Worm (Caenorhabditis elegans) whole organism, young adult: ENCODE data around the gene perm-1.

ENCODE experiments used
- B0261.1 ChIP-seq: sonication (generic microtip); optimal IDR thresholded peaks from 2 replicates; lab custom pipeline; 2016; ENCODE audit warnings: mild to moderate bottlenecking, missing genetic modification characterization, moderate library complexity, missing compliant biosample characterization
- C17E4.6 ChIP-seq: fragments of 200-800 bp; sonication (Bioruptor generic); IDR thresholded peaks from 2 replicates; pipeline ENCODE4 v1.3.6; 2022; ENCODE audit warnings: missing genetic modification reagents, missing genetic modification characterization, missing compliant biosample characterization
- D2030.7 ChIP-seq: fragments of 200-800 bp; sonication (Bioruptor generic); IDR thresholded peaks from 2 replicates; pipeline ENCODE4 v1.3.6; 2022; ENCODE audit warnings: missing genetic modification reagents, missing genetic modification characterization, missing compliant biosample characterization
- F10E7.11 ChIP-seq: sonication (generic microtip); optimal IDR thresholded peaks from 2 replicates; lab custom pipeline; 2017; ENCODE audit warnings: mild to moderate bottlenecking, missing genetic modification characterization, moderate library complexity, missing compliant biosample characterization
- F23B12.7 ChIP-seq: sonication (generic microtip); optimal IDR thresholded peaks from 2 replicates; lab custom pipeline; 2017; ENCODE audit warnings: missing genetic modification characterization, mild to moderate bottlenecking, missing compliant biosample characterization, antibody characterized with exemption, moderate library complexity; ENCODE audit not compliant: insufficient read depth
- F57A8.1 ChIP-seq: fragments of 200-800 bp; sonication (Bioruptor generic); optimal IDR thresholded peaks from 2 replicates; lab custom pipeline; 2018; ENCODE audit warnings: mild to moderate bottlenecking, missing genetic modification characterization, moderate library complexity, missing compliant biosample characterization
- T26A5.8 ChIP-seq: sonication (generic microtip); optimal IDR thresholded peaks from 2 replicates; lab custom pipeline; 2016; ENCODE audit warnings: missing genetic modification characterization, missing compliant biosample characterization
- Y53G8AR.9 ChIP-seq: fragments of 200-800 bp; sonication (Bioruptor generic); conservative IDR thresholded peaks from 2 replicates; pipeline ENCODE4 v1.3.6; 2022; ENCODE audit warnings: missing genetic modification reagents, missing genetic modification characterization, missing compliant biosample characterization
- Y67H2A.10 ChIP-seq: fragments of 200-800 bp; sonication (Bioruptor generic); conservative IDR thresholded peaks from 2 replicates; pipeline ENCODE4 v1.3.6; 2022; ENCODE audit warnings: missing genetic modification reagents, missing genetic modification characterization, missing compliant biosample characterization
- Y79H2A.3 ChIP-seq: fragments of 200-800 bp; sonication (Bioruptor generic); conservative IDR thresholded peaks from 2 replicates; pipeline ENCODE4 v1.3.6; 2022; ENCODE audit warnings: missing genetic modification reagents, missing genetic modification characterization, missing compliant biosample characterization
- Y95B8A.8 ChIP-seq: fragments of 200-800 bp; sonication (Bioruptor generic); IDR thresholded peaks from 2 replicates; pipeline ENCODE4 v1.3.6; 2022; ENCODE audit warnings: missing genetic modification reagents, missing genetic modification characterization, missing compliant biosample characterization
- aptf-2 ChIP-seq: fragments of 200-800 bp; sonication (Bioruptor generic); conservative IDR thresholded peaks from 2 replicates; pipeline ENCODE4 v1.3.6; 2022; ENCODE audit warnings: missing genetic modification reagents, missing genetic modification characterization, missing compliant biosample characterization
- attf-5 ChIP-seq: fragments of 200-800 bp; sonication (Bioruptor generic); optimal IDR thresholded peaks from 2 replicates; lab custom pipeline; 2018; ENCODE audit warnings: mild to moderate bottlenecking, missing genetic modification characterization, missing compliant biosample characterization
- bed-1 ChIP-seq: fragments of 200-800 bp; sonication (Bioruptor generic); IDR thresholded peaks from 2 replicates; pipeline ENCODE4 v1.3.6; 2022; ENCODE audit warnings: missing genetic modification reagents, missing genetic modification characterization, missing compliant biosample characterization
- ccch-3 ChIP-seq: fragments of 200-800 bp; sonication (Bioruptor generic); optimal IDR thresholded peaks from 2 replicates; lab custom pipeline; 2018; ENCODE audit warnings: mild to moderate bottlenecking, missing genetic modification characterization, missing compliant biosample characterization
- cebp-1 ChIP-seq, 2 experiments: fragments of 200-800 bp in 1 of 2; sonication (Bioruptor generic) in 1 of 2; sonication (generic microtip) in 1 of 2; IDR thresholded peaks in 1 of 2; optimal IDR thresholded peaks in 1 of 2; 2 replicates each; pipeline versions ENCODE4 v1.3.6 to Lab custom; 2017 to 2022; ENCODE audit warnings: missing compliant biosample characterization in 2 of 2, missing genetic modification characterization in 2 of 2, mild to moderate bottlenecking in 1 of 2, missing genetic modification reagents in 1 of 2, moderate library complexity in 1 of 2
- ceh-40 ChIP-seq: fragments of 200-800 bp; sonication (Bioruptor generic); IDR thresholded peaks from 2 replicates; pipeline ENCODE4 v1.3.6; 2022; ENCODE audit warnings: missing genetic modification characterization, missing compliant biosample characterization
- fkh-3 ChIP-seq: sonication (generic microtip); optimal IDR thresholded peaks from 2 replicates; lab custom pipeline; 2016; ENCODE audit warnings: mild to moderate bottlenecking, missing genetic modification characterization, missing compliant biosample characterization
- hmg-1.2 ChIP-seq: fragments of 200-800 bp; sonication (Bioruptor generic); IDR thresholded peaks from 2 replicates; pipeline ENCODE4 v1.3.6; 2022; ENCODE audit warnings: missing genetic modification reagents, missing genetic modification characterization, missing compliant biosample characterization
- let-526 ChIP-seq: fragments of 200-800 bp; sonication (Bioruptor generic); IDR thresholded peaks from 2 replicates; pipeline ENCODE4 v1.3.6; 2022; ENCODE audit warnings: missing genetic modification reagents, missing genetic modification characterization, missing compliant biosample characterization
- lin-54 ChIP-seq: fragments of 200-800 bp; sonication (Bioruptor generic); optimal IDR thresholded peaks from 2 replicates; lab custom pipeline; 2018; ENCODE audit warnings: mild to moderate bottlenecking, missing genetic modification characterization, missing compliant biosample characterization
- lsy-27 ChIP-seq: sonication (generic microtip); optimal IDR thresholded peaks from 2 replicates; lab custom pipeline; 2017; ENCODE audit warnings: missing genetic modification characterization, mild to moderate bottlenecking, missing compliant biosample characterization, antibody characterized with exemption, missing genotype, borderline replicate concordance; ENCODE audit not compliant: insufficient read depth
- madf-3 ChIP-seq: fragments of 200-800 bp; sonication (Bioruptor generic); IDR thresholded peaks from 2 replicates; pipeline ENCODE4 v1.3.6; 2022; ENCODE audit warnings: missing genetic modification reagents, missing genetic modification characterization, missing compliant biosample characterization
- madf-6 ChIP-seq: fragments of 200-800 bp; sonication (Bioruptor generic); IDR thresholded peaks from 2 replicates; pipeline ENCODE4 v1.3.6; 2022; ENCODE audit warnings: missing genetic modification reagents, missing genetic modification characterization, missing compliant biosample characterization
- nhr-120 ChIP-seq: fragments of 200-800 bp; sonication (Bioruptor generic); IDR thresholded peaks from 2 replicates; pipeline ENCODE4 v1.3.6; 2022; ENCODE audit warnings: missing genetic modification characterization, missing compliant biosample characterization
- nhr-179 ChIP-seq: sonication (generic microtip); optimal IDR thresholded peaks from 2 replicates; lab custom pipeline; 2016; ENCODE audit warnings: mild to moderate bottlenecking, missing genetic modification characterization, missing compliant biosample characterization
- nhr-80 ChIP-seq: sonication (generic microtip); optimal IDR thresholded peaks from 2 replicates; lab custom pipeline; 2016; ENCODE audit warnings: missing genetic modification characterization, missing compliant biosample characterization
- nhr-90 ChIP-seq: sonication (generic microtip); optimal IDR thresholded peaks from 2 replicates; lab custom pipeline; 2016; ENCODE audit warnings: missing genotype, mild to moderate bottlenecking, missing genetic modification characterization, missing compliant biosample characterization
- pbrm-1 ChIP-seq: fragments of 200-800 bp; sonication (Bioruptor generic); IDR thresholded peaks from 2 replicates; pipeline ENCODE4 v1.3.6; 2022; ENCODE audit warnings: missing genetic modification reagents, missing genetic modification characterization, missing compliant biosample characterization
- rec-8 ChIP-seq, 2 experiments: sonication (generic microtip); optimal IDR thresholded peaks; 2 replicates each; lab custom pipeline; 2016; ENCODE audit warnings: mild to moderate bottlenecking in 2 of 2, missing genetic modification characterization in 2 of 2, missing genetic modification reagents in 2 of 2, missing genotype in 2 of 2, missing biosample characterization in 1 of 2, missing compliant biosample characterization in 1 of 2, moderate library complexity in 1 of 2
- sdz-38 ChIP-seq: sonication (generic microtip); optimal IDR thresholded peaks from 2 replicates; lab custom pipeline; 2016; ENCODE audit warnings: missing genotype, missing genetic modification characterization, missing compliant biosample characterization
- sea-2 ChIP-seq: fragments of 200-800 bp; sonication (Bioruptor generic); IDR thresholded peaks from 2 replicates; pipeline ENCODE4 v1.3.6; 2022; ENCODE audit warnings: missing genetic modification characterization, missing compliant biosample characterization
- snpc-1.1 ChIP-seq: sonication (generic microtip); optimal IDR thresholded peaks from 2 replicates; lab custom pipeline; 2017; ENCODE audit warnings: missing genetic modification characterization, mild to moderate bottlenecking, missing compliant biosample characterization, antibody characterized with exemption, moderate library complexity, missing genotype, missing genetic modification reagents; ENCODE audit not compliant: insufficient read depth
- sptf-2 ChIP-seq: fragments of 200-800 bp; sonication (Bioruptor generic); optimal IDR thresholded peaks from 2 replicates; lab custom pipeline; 2018; ENCODE audit warnings: mild to moderate bottlenecking, missing genetic modification characterization, missing compliant biosample characterization

Gene perm-1

DNA sequence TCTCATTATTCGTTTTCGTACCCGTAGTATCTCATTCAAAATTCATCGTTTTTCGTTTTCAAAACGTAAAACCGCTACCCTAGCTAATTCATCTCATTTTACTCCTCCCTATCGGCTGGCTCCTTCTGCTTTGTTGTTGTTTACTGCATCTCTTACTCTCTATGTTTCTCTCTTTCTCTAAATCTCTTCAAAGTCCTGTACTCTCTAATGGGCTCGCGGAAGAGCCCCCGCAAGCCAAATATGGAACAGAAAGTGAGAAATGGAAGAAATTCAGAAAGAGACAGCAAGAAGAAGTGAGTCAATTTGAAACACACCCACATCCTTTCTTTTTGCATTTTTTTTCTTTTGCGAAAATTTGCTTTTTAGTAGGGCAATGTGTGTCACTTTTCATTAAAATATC is 42.0 kb upstream of the perm-1 start:
- peak; percentile 76 for TF ChIP-seq hmg-1.2
- TF ChIP-seq madf-3 (GFP tag; lab: Robert Waterston, UW), result no peak
- TF ChIP-seq let-526, result no peak
- no peak for TF ChIP-seq lin-54 (GFP tag; lab: Kevin White, UChicago)
- TF ChIP-seq ccch-3 (GFP tag; lab: Kevin White, UChicago), result no peak

ce11 chrII:7839703-7840102 is 40.9 kb upstream of the perm-1 start:
- TF ChIP-seq nhr-179 (tag; lab: Kevin White, UChicago) (no peak), aptf-2 (no peak), nhr-90 (tag; lab: Kevin White, UChicago) (no peak), F23B12.7 (tag; lab: Kevin White, UChicago) (no peak), madf-6 (GFP tag; lab: Robert Waterston, UW) (no peak), cebp-1 (GFP tag; IDR thresholded peaks at IDR 0.05; lab: Robert Waterston, UW) (no peak), cebp-1 (tag; optimal IDR thresholded peaks at IDR 0.05; lab: Kevin White, UChicago) (no peak), bed-1 (GFP tag; lab: Robert Waterston, UW) (no peak), nhr-80 (no peak), Y95B8A.8 (no peak), rec-8 (tag; optimal IDR thresholded peaks at IDR 0.05; lab: Kevin White, UChicago) (no peak), Y53G8AR.9 (GFP tag; lab: Robert Waterston, UW) (no peak), sea-2 (no peak), attf-5 (no peak), lin-54 (GFP tag; lab: Kevin White, UChicago) (no peak)

DNA sequence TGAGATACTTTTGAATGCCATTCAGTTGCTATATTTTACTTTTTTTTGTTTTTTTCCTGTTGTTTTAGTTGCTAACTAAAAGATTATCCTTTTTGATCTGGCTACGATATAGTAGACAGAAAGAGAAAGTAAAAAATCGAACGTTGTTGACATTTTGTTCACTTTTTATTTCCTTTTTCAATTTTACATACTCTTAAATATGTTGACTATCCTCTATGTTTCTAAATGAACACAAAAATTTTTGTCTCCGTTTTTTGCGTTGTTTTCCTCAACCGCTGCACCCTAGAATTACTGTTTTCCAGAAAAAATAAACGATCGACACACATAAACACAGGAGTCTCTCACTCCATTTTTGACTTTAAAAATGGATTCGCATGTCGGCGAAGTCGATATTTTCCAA is 38.6 kb upstream of the perm-1 start, which contains the start of gene klp-3:
Gene klp-3, plus strand, starts transcription at position 301 of the 400 bp plus-strand sequence.
- no peak for TF ChIP-seq pbrm-1
- no peak for TF ChIP-seq Y79H2A.3 (GFP tag; lab: Robert Waterston, UW)
- TF ChIP-seq snpc-1.1 (tag; lab: Kevin White, UChicago), result no peak
- no peak for TF ChIP-seq madf-6 (GFP tag; lab: Robert Waterston, UW)
- TF ChIP-seq F10E7.11 (tag; lab: Kevin White, UChicago), result no peak
- TF ChIP-seq F57A8.1 (GFP tag; lab: Kevin White, UChicago), result no peak
- TF ChIP-seq sdz-38, result no peak
- no peak for TF ChIP-seq Y67H2A.10 (GFP tag; lab: Robert Waterston, UW)
- TF ChIP-seq T26A5.8, result no peak

- TF ChIP-seq fkh-3 (tag; lab: Kevin White, UChicago), result no peak
- no peak for TF ChIP-seq lsy-27 (tag; lab: Kevin White, UChicago)
- no peak for TF ChIP-seq ceh-40 (GFP tag; lab: Robert Waterston, UW)
- no peak for TF ChIP-seq Y53G8AR.9 (GFP tag; lab: Robert Waterston, UW)
- no peak for TF ChIP-seq sptf-2 (GFP tag; lab: Kevin White, UChicago)
- no peak for TF ChIP-seq T26A5.8
- no peak for TF ChIP-seq B0261.1 (tag; lab: Kevin White, UChicago)
- TF ChIP-seq C17E4.6 (GFP tag; lab: Robert Waterston, UW), result no peak
- no peak for TF ChIP-seq nhr-120 (GFP tag; lab: Robert Waterston, UW)
- TF ChIP-seq D2030.7 (GFP tag; lab: Robert Waterston, UW), result no peak
Measured at ce11 chrII:7845571-7846236, 34.9 kb upstream of the perm-1 start, which contains the start of gene T09A5.4. Gene T09A5.4, plus strand, starts transcription at chrII:7846186.
